Fruit fly (Drosophila melanogaster) whole organism, wandering third instar larva: ENCODE measurements around the gene Spn.
A peak's percentile ranks its signal among the peaks of the same experiment; 100 is the strongest.

Experiments used
- Abd-B ChIP-seq: fragments of >200 bp; optimal IDR thresholded peaks from 2 replicates; lab custom pipeline; 2017; ENCODE audit warnings: missing biosample characterization, missing genetic modification characterization
- CG32264 ChIP-seq: fragments of 200-800 bp; sonication (Bioruptor generic); optimal IDR thresholded peaks from 2 replicates; lab custom pipeline; 2016; ENCODE audit warnings: missing biosample characterization, missing genetic modification characterization
- Mio ChIP-seq: sonication (Bioruptor generic); optimal IDR thresholded peaks from 2 replicates; lab custom pipeline; 2016; ENCODE audit warnings: missing biosample characterization, missing genetic modification characterization
- OdsH ChIP-seq: fragments of 200-800 bp; sonication (Bioruptor generic); optimal IDR thresholded peaks from 2 replicates; lab custom pipeline; 2016; ENCODE audit warnings: missing biosample characterization, mild to moderate bottlenecking, missing genetic modification characterization
- ey ChIP-seq: fragments of 200-800 bp; sonication (Bioruptor generic); optimal IDR thresholded peaks from 2 replicates; lab custom pipeline; 2016; ENCODE audit warnings: missing biosample characterization, missing genetic modification characterization
- lola ChIP-seq: fragments of >200 bp; optimal IDR thresholded peaks from 2 replicates; lab custom pipeline; 2017; ENCODE audit warnings: missing biosample characterization, missing genetic modification characterization
- psq ChIP-seq: fragments of 200-800 bp; sonication (Bioruptor generic); optimal IDR thresholded peaks from 3 replicates; lab custom pipeline; 2017; ENCODE audit warnings: missing biosample characterization, mild to moderate bottlenecking, missing genetic modification characterization, moderate library complexity
- sv ChIP-seq: fragments of 200-800 bp; sonication (Bioruptor generic); optimal IDR thresholded peaks from 3 replicates; lab custom pipeline; 2016; ENCODE audit warnings: missing biosample characterization, missing genetic modification characterization
- usp ChIP-seq: fragments of >200 bp; optimal IDR thresholded peaks from 2 replicates; lab custom pipeline; 2017; ENCODE audit warnings: missing biosample characterization, missing genetic modification characterization

DNA sequence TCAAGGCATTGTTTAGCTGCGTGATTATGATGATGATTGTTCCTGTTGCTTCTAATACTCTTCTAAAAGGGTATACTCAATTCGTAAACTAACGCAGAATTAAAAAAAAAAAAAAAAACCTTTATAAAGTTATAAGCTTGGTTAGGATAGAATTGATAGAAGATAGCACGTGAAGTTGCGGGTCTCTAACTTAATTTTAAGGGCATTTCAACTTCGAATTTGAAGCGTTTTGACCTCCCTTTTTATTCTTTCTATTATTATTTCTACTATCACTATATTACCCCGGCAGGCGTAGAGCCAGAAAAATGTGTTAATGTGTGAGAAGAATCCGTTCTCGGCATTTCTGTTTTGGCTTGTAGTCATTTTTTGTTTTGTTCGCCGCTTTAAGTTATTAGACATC lies 24.6 kb upstream of the Spn start:
- TF ChIP-seq CG32264 (GFP tag; lab: Kevin White, UChicago) (no peak), usp (GFP tag; lab: Kevin White, UChicago) (no peak), Abd-B (GFP tag; lab: Kevin White, UChicago) (no peak), ey (peak; percentile 28), OdsH (GFP tag; lab: Kevin White, UChicago) (peak; percentile 3), Mio (no peak), lola (GFP tag; lab: Kevin White, UChicago) (no peak), psq (GFP tag; lab: Kevin White, UChicago) (no peak), sv (GFP tag; lab: Kevin White, UChicago) (peak; percentile 56)
